Fruit fly (Drosophila melanogaster) whole organism, embryonic: ENCODE data around the gene CG15412.

ENCODE experiments used
- CG10209 ChIP-seq: fragments of 200-800 bp; sonication (Bioruptor generic); optimal IDR thresholded peaks from 3 replicates; lab custom pipeline; 2017; ENCODE audit warnings: missing biosample characterization, mild to moderate bottlenecking, missing genetic modification characterization, missing genetic modification reagents
- CG10654 ChIP-seq: fragments of 200-800 bp; sonication (Bioruptor generic); optimal IDR thresholded peaks from 2 replicates; lab custom pipeline; 2016; ENCODE audit warnings: missing biosample characterization, missing genetic modification characterization
- CG12299 ChIP-seq: fragments of 200-800 bp; sonication (Bioruptor generic); optimal IDR thresholded peaks from 2 replicates; lab custom pipeline; 2018; ENCODE audit warnings: missing biosample characterization, mild to moderate bottlenecking, missing genetic modification characterization
- CG13287 ChIP-seq: fragments of 200-800 bp; sonication (Bioruptor generic); IDR thresholded peaks from 2 replicates; pipeline ENCODE4 v1.3.6; 2022; ENCODE audit warnings: missing biosample characterization, missing genetic modification characterization; ENCODE audit not compliant: partially characterized antibody
- CG13624 ChIP-seq: fragments of 200-800 bp; sonication (Bioruptor generic); optimal IDR thresholded peaks from 2 replicates; lab custom pipeline; 2016; ENCODE audit warnings: missing biosample characterization, missing genetic modification characterization
- CG14710 ChIP-seq: fragments of 200-800 bp; sonication (Bioruptor generic); optimal IDR thresholded peaks from 3 replicates; lab custom pipeline; 2019; ENCODE audit warnings: missing biosample characterization, mild to moderate bottlenecking, missing genetic modification characterization, moderate library complexity
- CG15601 ChIP-seq: fragments of 200-800 bp; sonication (Bioruptor generic); optimal IDR thresholded peaks from 3 replicates; lab custom pipeline; 2019; ENCODE audit warnings: missing biosample characterization, mild to moderate bottlenecking, missing genetic modification characterization, moderate library complexity
- CG16813 ChIP-seq: fragments of 200-800 bp; sonication (Bioruptor generic); IDR thresholded peaks from 3 replicates; pipeline ENCODE4 v1.3.6; 2022; ENCODE audit warnings: missing biosample characterization, missing genetic modification characterization; ENCODE audit not compliant: partially characterized antibody
- CG17802 ChIP-seq: fragments of 200-800 bp; sonication (Bioruptor generic); optimal IDR thresholded peaks from 2 replicates; lab custom pipeline; 2018; ENCODE audit warnings: missing biosample characterization, mild to moderate bottlenecking, missing genetic modification characterization, moderate library complexity
- CG18262 ChIP-seq: fragments of 200-800 bp; optimal IDR thresholded peaks from 3 replicates; lab custom pipeline; 2019; ENCODE audit warnings: missing biosample characterization, mild to moderate bottlenecking, missing genetic modification characterization, moderate library complexity
- CG2889 ChIP-seq: fragments of 200-800 bp; sonication (Bioruptor generic); IDR thresholded peaks from 3 replicates; pipeline ENCODE4 v1.3.6; 2022; ENCODE audit warnings: missing biosample characterization, missing genetic modification characterization
- CG31365 ChIP-seq: fragments of 200-800 bp; sonication (Bioruptor generic); optimal IDR thresholded peaks from 2 replicates; lab custom pipeline; 2018; ENCODE audit warnings: missing biosample characterization, mild to moderate bottlenecking, missing genetic modification characterization
- CG31441 ChIP-seq: fragments of 200-800 bp; sonication (Bioruptor generic); IDR thresholded peaks from 2 replicates; pipeline ENCODE4 v1.3.6; 2022; ENCODE audit warnings: missing biosample characterization, missing genetic modification characterization
- CG4730 ChIP-seq: fragments of 200-800 bp; sonication (Bioruptor generic); IDR thresholded peaks from 2 replicates; pipeline ENCODE4 v1.3.6; 2022; ENCODE audit warnings: missing biosample characterization, missing genetic modification characterization
- CG5953 ChIP-seq: fragments of 200-800 bp; sonication (Bioruptor generic); IDR thresholded peaks from 2 replicates; pipeline ENCODE4 v1.3.6; 2022; ENCODE audit warnings: missing biosample characterization, missing genetic modification characterization
- CG6254 ChIP-seq: fragments of 200-800 bp; sonication (Bioruptor generic); optimal IDR thresholded peaks from 3 replicates; lab custom pipeline; 2017; ENCODE audit warnings: mild to moderate bottlenecking, missing biosample characterization, missing genetic modification reagents, missing genetic modification characterization
- CG7839 ChIP-seq: fragments of 200-800 bp; sonication (Bioruptor generic); optimal IDR thresholded peaks from 3 replicates; lab custom pipeline; 2018; ENCODE audit warnings: missing biosample characterization, mild to moderate bottlenecking, missing genetic modification characterization, moderate library complexity
- CG7987 ChIP-seq: fragments of 200-800 bp; sonication (Bioruptor generic); optimal IDR thresholded peaks from 2 replicates; lab custom pipeline; 2018; ENCODE audit warnings: missing biosample characterization, mild to moderate bottlenecking, missing genetic modification characterization, moderate library complexity
- CG9727 ChIP-seq: fragments of 200-800 bp; sonication (Bioruptor generic); optimal IDR thresholded peaks from 3 replicates; lab custom pipeline; 2017; ENCODE audit warnings: missing biosample characterization, mild to moderate bottlenecking, missing genetic modification characterization
- Deaf1 ChIP-seq: fragments of 200-800 bp; optimal IDR thresholded peaks from 3 replicates; lab custom pipeline; 2019; ENCODE audit warnings: missing biosample characterization, mild to moderate bottlenecking, missing genetic modification characterization, moderate library complexity
- Dll ChIP-seq: fragments of 200-800 bp; sonication (Bioruptor generic); IDR thresholded peaks from 4 replicates; pipeline ENCODE4 v1.3.6; 2022; ENCODE audit warnings: missing biosample characterization, missing genetic modification characterization; ENCODE audit not compliant: partially characterized antibody
- Ets65A ChIP-seq: fragments of 200-800 bp; sonication (Bioruptor generic); peaks from one replicate; lab custom pipeline; 2016; ENCODE audit warnings: missing biosample characterization, missing genetic modification characterization
- Jarid2 ChIP-seq: fragments of 200-800 bp; sonication (Bioruptor generic); optimal IDR thresholded peaks from 3 replicates; lab custom pipeline; 2017; ENCODE audit warnings: mild to moderate bottlenecking, missing biosample characterization, missing genetic modification reagents, missing genetic modification characterization
- MBD-R2 ChIP-seq: fragments of 200-800 bp; sonication (Bioruptor generic); IDR thresholded peaks from 2 replicates; pipeline ENCODE4 v1.3.6; 2022; ENCODE audit warnings: missing biosample characterization, missing genetic modification characterization
- Mrtf ChIP-seq: fragments of 200-800 bp; sonication (Bioruptor generic); IDR thresholded peaks from 3 replicates; pipeline ENCODE4 v1.3.6; 2022; ENCODE audit warnings: missing biosample characterization, missing genetic modification characterization
- Opbp ChIP-seq: fragments of 200-800 bp; sonication (Bioruptor generic); IDR thresholded peaks from 3 replicates; pipeline ENCODE4 v1.3.6; 2022; ENCODE audit warnings: missing biosample characterization, missing genetic modification characterization; ENCODE audit not compliant: partially characterized antibody
- Sox100B ChIP-seq: fragments of 200-800 bp; sonication (Bioruptor generic); optimal IDR thresholded peaks from 3 replicates; lab custom pipeline; 2018; ENCODE audit warnings: missing biosample characterization, mild to moderate bottlenecking, missing genetic modification characterization
- YL-1 ChIP-seq: fragments of 200-800 bp; sonication (Bioruptor generic); optimal IDR thresholded peaks from 3 replicates; lab custom pipeline; 2017; ENCODE audit warnings: missing biosample characterization, mild to moderate bottlenecking, missing genetic modification characterization
- ab ChIP-seq: fragments of 200-800 bp; sonication (Bioruptor generic); optimal IDR thresholded peaks from 2 replicates; lab custom pipeline; 2016; ENCODE audit warnings: missing biosample characterization, missing genetic modification characterization
- cg ChIP-seq: fragments of 200-800 bp; sonication (Bioruptor generic); optimal IDR thresholded peaks from 3 replicates; lab custom pipeline; 2019; ENCODE audit warnings: missing biosample characterization, mild to moderate bottlenecking, missing genetic modification characterization, moderate library complexity
- corto ChIP-seq: fragments of 200-800 bp; sonication (Bioruptor generic); optimal IDR thresholded peaks from 2 replicates; lab custom pipeline; 2016; ENCODE audit warnings: missing biosample characterization, mild to moderate bottlenecking, missing genetic modification characterization, moderate library complexity
- da ChIP-seq: fragments of 200-800 bp; sonication (Bioruptor generic); optimal IDR thresholded peaks from 2 replicates; lab custom pipeline; 2016; ENCODE audit warnings: missing biosample characterization, missing genetic modification characterization
- danr ChIP-seq: fragments of 200-800 bp; sonication (Bioruptor generic); IDR thresholded peaks from 2 replicates; pipeline ENCODE4 v1.3.6; 2022; ENCODE audit warnings: missing biosample characterization, missing genetic modification characterization
- ewg ChIP-seq: fragments of 200-800 bp; sonication (Bioruptor generic); optimal IDR thresholded peaks from 3 replicates; lab custom pipeline; 2017; ENCODE audit warnings: mild to moderate bottlenecking, missing biosample characterization, missing genetic modification reagents, missing genetic modification characterization
- grau ChIP-seq: fragments of 200-800 bp; optimal IDR thresholded peaks from 3 replicates; lab custom pipeline; 2019; ENCODE audit warnings: missing biosample characterization, mild to moderate bottlenecking, missing genetic modification characterization, moderate library complexity
- hth ChIP-seq: fragments of >200 bp; optimal IDR thresholded peaks from 2 replicates; lab custom pipeline; 2017; ENCODE audit warnings: inconsistent platforms
- lov ChIP-seq, 2 experiments: fragments of 200-800 bp in 1 of 2; fragments of >200 bp in 1 of 2; sonication (Bioruptor generic) in 1 of 2; IDR thresholded peaks in 1 of 2; optimal IDR thresholded peaks in 1 of 2; 2 replicates in 1 of 2; 3 replicates in 1 of 2; pipeline versions ENCODE4 v1.3.6 to Lab custom; 2017 to 2022; ENCODE audit warnings: missing biosample characterization in 1 of 2, missing genetic modification characterization in 1 of 2
- nau ChIP-seq: fragments of 200-800 bp; sonication (Bioruptor generic); optimal IDR thresholded peaks from 3 replicates; lab custom pipeline; 2017; ENCODE audit warnings: missing biosample characterization, mild to moderate bottlenecking, missing genetic modification characterization, missing genetic modification reagents
- onecut ChIP-seq: fragments of 200-800 bp; sonication (Bioruptor generic); IDR thresholded peaks from 2 replicates; pipeline ENCODE4 v1.3.6; 2022; ENCODE audit warnings: missing biosample characterization, missing genetic modification characterization
- pan ChIP-seq, 4 experiments: fragments of >200 bp in 3 of 4; fragments of 200-800 bp in 1 of 4; sonication (Bioruptor generic) in 1 of 4; optimal IDR thresholded peaks in 3 of 4; IDR thresholded peaks in 1 of 4; 2 replicates each; pipeline versions ENCODE4 v1.3.6 to Lab custom; 2017 to 2022; ENCODE audit warnings: missing biosample characterization in 2 of 4, missing genetic modification characterization in 2 of 4, mixed read lengths in 1 of 4
- pho ChIP-seq: fragments of 200-800 bp; sonication (Bioruptor generic); optimal IDR thresholded peaks from 2 replicates; lab custom pipeline; 2016; ENCODE audit warnings: missing biosample characterization, missing genetic modification characterization
- prd ChIP-seq, 3 experiments: fragments of >200 bp in 2 of 3; fragments of 200-800 bp in 1 of 3; sonication (Bioruptor generic) in 1 of 3; optimal IDR thresholded peaks in 2 of 3; IDR thresholded peaks in 1 of 3; 2 replicates in 2 of 3; 3 replicates in 1 of 3; pipeline versions ENCODE4 v1.3.6 to Lab custom; 2017 to 2022; ENCODE audit warnings: missing biosample characterization in 1 of 3, missing genetic modification characterization in 1 of 3
- sd ChIP-seq: fragments of 200-800 bp; sonication (Bioruptor generic); optimal IDR thresholded peaks from 3 replicates; lab custom pipeline; 2018; ENCODE audit warnings: missing biosample characterization, mild to moderate bottlenecking, missing genetic modification characterization, moderate library complexity
- sim ChIP-seq: fragments of 200-800 bp; sonication (Bioruptor generic); IDR thresholded peaks from 2 replicates; pipeline ENCODE4 v1.3.6; 2022; ENCODE audit warnings: missing biosample characterization, missing genetic modification characterization
- unc-4 ChIP-seq: fragments of 200-800 bp; sonication (Bioruptor generic); IDR thresholded peaks from 2 replicates; pipeline ENCODE4 v1.3.6; 2022; ENCODE audit warnings: missing biosample characterization, missing genetic modification characterization; ENCODE audit not compliant: partially characterized antibody
- wdn ChIP-seq: fragments of 200-800 bp; sonication (Bioruptor generic); IDR thresholded peaks from 2 replicates; pipeline ENCODE4 v1.3.6; 2022; ENCODE audit warnings: missing biosample characterization, missing genetic modification characterization
- z ChIP-seq: fragments of 200-800 bp; sonication (Bioruptor generic); IDR thresholded peaks from 3 replicates; pipeline ENCODE4 v1.3.6; 2022; ENCODE audit warnings: missing biosample characterization, missing genetic modification characterization

The CG15412 gene

DNA sequence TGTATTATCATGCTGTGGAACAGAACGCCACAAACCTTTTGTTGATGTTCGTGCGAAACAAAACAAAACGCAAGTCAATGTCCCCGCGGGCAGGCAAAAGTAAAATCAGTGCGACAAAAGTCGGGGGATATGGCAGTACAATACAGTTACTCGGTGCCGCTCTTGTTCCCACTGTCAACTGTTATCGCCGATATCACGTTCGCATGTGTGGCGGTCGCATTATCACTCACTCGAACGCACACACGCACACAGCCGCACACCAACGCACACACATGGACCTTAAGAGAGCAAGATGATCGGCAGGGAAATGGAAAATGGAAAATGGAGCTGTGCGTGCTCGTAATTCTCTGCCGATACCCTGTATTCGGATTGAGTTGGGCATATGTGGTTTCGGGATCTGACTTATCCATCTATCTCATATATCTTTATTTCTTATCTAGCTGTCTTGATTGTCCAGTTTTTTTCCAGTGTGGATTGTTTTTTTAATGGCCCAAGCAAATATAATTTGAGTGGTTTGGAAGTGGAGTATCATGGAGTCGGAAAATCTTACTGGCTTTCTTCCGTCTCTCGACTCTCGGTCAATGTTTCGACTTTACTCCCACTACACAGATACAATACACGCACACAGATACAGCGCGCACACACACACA lies 36.8 kb downstream of the CG15412 start (continued):
- peak; percentile 65 for TF ChIP-seq danr
- no peak for TF ChIP-seq CG16813 (GFP tag; lab: Robert Waterston, UW)
- no peak for TF ChIP-seq unc-4 (GFP tag; lab: Robert Waterston, UW)
- TF ChIP-seq CG10654 = peak; percentile 80
- peak; percentile 51 for TF ChIP-seq Sox100B (GFP tag; lab: Kevin White, UChicago)
- no peak for TF ChIP-seq CG13287 (GFP tag; lab: Robert Waterston, UW)
- peak; percentile 89 for TF ChIP-seq ewg (GFP tag; lab: Kevin White, UChicago)
- peak; percentile 91 for TF ChIP-seq CG18262 (tag; lab: Kevin White, UChicago)
- peak; percentile 61 for TF ChIP-seq ab (GFP tag; lab: Kevin White, UChicago)
- TF ChIP-seq CG15601 = peak; percentile 74
- TF ChIP-seq CG31365 (tag; lab: Kevin White, UChicago) = peak; percentile 44
- peak; percentile 64; the same call in 1 of the 3 replicates for TF ChIP-seq Mrtf (GFP tag; lab: Robert Waterston, UW)
- TF ChIP-seq wdn (GFP tag; lab: Robert Waterston, UW) = peak; percentile 30; the same call in 1 of the 2 replicates
- TF ChIP-seq CG14710 = peak; percentile 88
- TF ChIP-seq Deaf1 (tag; lab: Kevin White, UChicago) = no peak
- TF ChIP-seq Dll (GFP tag; lab: Robert Waterston, UW) = no peak
- no peak for TF ChIP-seq lov (optimal IDR thresholded peaks at IDR 0.05; lab: Kevin White, UChicago)
- peak; percentile 73; the same call in 1 of the 3 replicates for TF ChIP-seq lov (GFP tag; IDR thresholded peaks at IDR 0.05; lab: Robert Waterston, UW)
- no peak for TF ChIP-seq grau (tag; lab: Kevin White, UChicago)
- TF ChIP-seq corto (GFP tag; lab: Kevin White, UChicago) = no peak
- peak; percentile 83 for TF ChIP-seq CG7839 (tag; lab: Kevin White, UChicago)
- TF ChIP-seq CG5953 (GFP tag; lab: Robert Waterston, UW) = peak; percentile 67
- no peak for TF ChIP-seq nau (GFP tag; lab: Kevin White, UChicago)
- TF ChIP-seq pho (GFP tag; lab: Kevin White, UChicago) = peak; percentile 38
- TF ChIP-seq Ets65A (GFP tag; lab: Kevin White, UChicago) = peak; percentile 96
- TF ChIP-seq CG17802 (tag; lab: Kevin White, UChicago) = peak; percentile 78
- peak; percentile 71 for TF ChIP-seq onecut (GFP tag; lab: Robert Waterston, UW)
- peak; percentile 68 for TF ChIP-seq sim (GFP tag; lab: Robert Waterston, UW)
- peak; percentile 10 for TF ChIP-seq da (GFP tag; lab: Kevin White, UChicago)
- no peak for TF ChIP-seq sd (tag; lab: Kevin White, UChicago)
- no peak for TF ChIP-seq YL-1 (GFP tag; lab: Kevin White, UChicago)
- TF ChIP-seq CG2889 = peak; percentile 33; the same call in 1 of the 3 replicates
- no peak for TF ChIP-seq prd (optimal IDR thresholded peaks at IDR 0.05; lab: Kevin White, UChicago)
- TF ChIP-seq prd (GFP tag; IDR thresholded peaks at IDR 0.05; lab: Robert Waterston, UW) = peak; percentile 89
- TF ChIP-seq CG9727 (GFP tag; lab: Kevin White, UChicago) = peak; percentile 52
- peak; percentile 8 for TF ChIP-seq Jarid2 (GFP tag; lab: Kevin White, UChicago)
- no peak for TF ChIP-seq hth
- TF ChIP-seq CG7987 (GFP tag; lab: Kevin White, UChicago) = peak; percentile 24
- TF ChIP-seq cg (GFP tag; lab: Kevin White, UChicago) = peak; percentile 75
- no peak for TF ChIP-seq CG12299 (tag; lab: Kevin White, UChicago)
- no peak for TF ChIP-seq pan (optimal IDR thresholded peaks at IDR 0.05; lab: Kevin White, UChicago)
- TF ChIP-seq pan (GFP tag; optimal IDR thresholded peaks at IDR 0.05 in 1 of 2, IDR thresholded peaks at IDR 0.05 in 1 of 2) = peak in 1 of 2 experiments; percentile 71
- no peak for TF ChIP-seq CG13624 (GFP tag; lab: Kevin White, UChicago)
- peak; percentile 73 for TF ChIP-seq CG6254
- no peak for TF ChIP-seq Opbp (GFP tag; lab: Robert Waterston, UW)
- TF ChIP-seq z (GFP tag; lab: Robert Waterston, UW) = peak; percentile 89
- peak; percentile 66; the same call in 1 of the 2 replicates for TF ChIP-seq CG4730 (GFP tag; lab: Robert Waterston, UW)
- TF ChIP-seq CG31441 = peak; percentile 84
- peak; percentile 76 for TF ChIP-seq CG10209 (GFP tag; lab: Kevin White, UChicago)
- TF ChIP-seq MBD-R2 (GFP tag; lab: Robert Waterston, UW) = no peak
